Worm (Caenorhabditis elegans): ENCODE results near the gene Y37H2A.12.

Gene Y37H2A.12

DNA sequence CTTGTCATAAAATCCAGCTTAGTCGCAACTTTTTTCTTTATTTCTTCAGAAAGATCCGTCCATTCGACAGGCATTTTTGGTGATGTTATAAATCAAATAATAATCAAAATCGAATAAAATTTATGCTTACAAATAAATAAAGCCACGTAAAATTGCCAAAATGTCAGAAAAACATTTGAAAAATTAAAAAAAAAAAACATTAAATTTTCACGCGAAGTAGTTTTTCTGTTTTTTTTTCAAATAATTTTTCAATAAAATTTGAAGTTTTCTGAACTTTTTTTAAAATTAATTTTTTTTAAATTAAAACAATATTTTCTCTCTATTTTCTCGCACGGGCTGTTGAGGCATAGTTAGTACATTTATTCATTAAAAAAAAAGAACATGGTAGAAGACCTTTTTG lies 47.7 kb upstream of the Y37H2A.12 start, which contains the start of gene C31G12.4 (continued):
- TF ChIP-seq lin-40 (tag; optimal IDR thresholded peaks at IDR 0.05) (no peak), D2030.7 (GFP tag; IDR thresholded peaks at IDR 0.05) (no peak)

DNA sequence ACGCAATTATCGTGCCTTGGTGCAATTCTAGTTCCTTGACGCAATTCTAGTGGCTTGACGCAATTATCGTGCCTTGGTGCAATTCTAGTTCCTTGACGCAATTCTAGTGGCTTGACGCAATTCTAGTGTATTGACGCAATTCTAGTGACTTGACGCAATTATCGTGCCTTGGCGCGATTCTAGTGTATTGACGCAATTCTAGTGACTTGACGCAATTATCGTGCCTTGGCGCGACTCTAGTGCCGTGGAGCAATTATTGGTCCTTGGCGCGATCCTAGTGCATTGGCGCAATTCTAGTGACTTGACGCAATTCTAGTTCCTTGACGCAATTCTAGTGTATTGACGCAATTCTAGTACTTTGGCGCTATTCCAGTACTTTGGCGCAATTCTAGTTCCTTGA lies 44.0 kb upstream of the Y37H2A.12 start:
- TF ChIP-seq nhr-120 (GFP tag; IDR thresholded peaks at IDR 0.05) (0 out of 2 replicates have a peak, but pooled peaks have one; percentile 69), egl-44 (GFP tag; IDR thresholded peaks at IDR 0.05) (0 out of 2 replicates have a peak, but pooled peaks have one; percentile 33), aptf-3 (GFP tag; IDR thresholded peaks at IDR 0.05) (peak; percentile 64; the same call in 1 of the 2 replicates), lin-26 (GFP tag; IDR thresholded peaks at IDR 0.05) (0 out of 2 replicates have a peak, but pooled peaks have one; percentile 46), dox-1 (GFP tag; IDR thresholded peaks at IDR 0.05) (0 out of 2 replicates have a peak, but pooled peaks have one; percentile 27)

- TF ChIP-seq C06A6.2 (GFP tag; conservative IDR thresholded peaks at IDR 0.05): no peak
- no peak for TF ChIP-seq fkh-3 (tag; optimal IDR thresholded peaks at IDR 0.05)
- TF ChIP-seq hsf-1 (GFP tag; IDR thresholded peaks at IDR 0.05): no peak
- no peak for TF ChIP-seq efl-1 (GFP tag; optimal IDR thresholded peaks at IDR 0.05)
- TF ChIP-seq rcor-1 (GFP tag; IDR thresholded peaks at IDR 0.05): no peak
- TF ChIP-seq snpc-4 (GFP tag; optimal IDR thresholded peaks at IDR 0.05): no peak
- TF ChIP-seq snpc-4 (tag; optimal IDR thresholded peaks at IDR 0.05): no peak
- no peak for TF ChIP-seq let-526 (GFP tag; IDR thresholded peaks at IDR 0.05)
- no peak for TF ChIP-seq athp-1 (tag; optimal IDR thresholded peaks at IDR 0.05)
- TF ChIP-seq K11D2.4 (GFP tag; IDR thresholded peaks at IDR 0.05): no peak
- TF ChIP-seq B0336.3 (GFP tag; IDR thresholded peaks at IDR 0.05): no peak
- no peak for TF ChIP-seq repo-1 (tag; optimal IDR thresholded peaks at IDR 0.05)
- TF ChIP-seq F23B12.7 (tag; optimal IDR thresholded peaks at IDR 0.05; ENCODE audit: insufficient read depth): no peak
- TF ChIP-seq tlf-1 (GFP tag; optimal IDR thresholded peaks at IDR 0.05): no peak
- no peak for TF ChIP-seq Y53F4B.3 (GFP tag; IDR thresholded peaks at IDR 0.05)
- no peak for TF ChIP-seq ztf-18 (tag; optimal IDR thresholded peaks at IDR 0.05)
- no peak for TF ChIP-seq F37B4.10 (GFP tag; IDR thresholded peaks at IDR 0.05)
- TF ChIP-seq B0261.1 (tag; optimal IDR thresholded peaks at IDR 0.05): no peak
- no peak for TF ChIP-seq chd-7 (tag; optimal IDR thresholded peaks at IDR 0.05)
Observed at ce11 chrV:18171568-18171967, 40.6 kb upstream of the Y37H2A.12 start, which contains the start of gene C14A6.8. Gene C14A6.8, minus strand, starts transcription at chrV:18171668.

- TF ChIP-seq F55B11.4 (tag; optimal IDR thresholded peaks at IDR 0.05; ENCODE audit: borderline replicate concordance, insufficient read depth): no peak
Observed at ce11 chrV:18168266-18168665, 37.3 kb upstream of the Y37H2A.12 start, which contains the start of gene C14A6.7. Gene C14A6.7, minus strand, starts transcription at chrV:18168366.

DNA sequence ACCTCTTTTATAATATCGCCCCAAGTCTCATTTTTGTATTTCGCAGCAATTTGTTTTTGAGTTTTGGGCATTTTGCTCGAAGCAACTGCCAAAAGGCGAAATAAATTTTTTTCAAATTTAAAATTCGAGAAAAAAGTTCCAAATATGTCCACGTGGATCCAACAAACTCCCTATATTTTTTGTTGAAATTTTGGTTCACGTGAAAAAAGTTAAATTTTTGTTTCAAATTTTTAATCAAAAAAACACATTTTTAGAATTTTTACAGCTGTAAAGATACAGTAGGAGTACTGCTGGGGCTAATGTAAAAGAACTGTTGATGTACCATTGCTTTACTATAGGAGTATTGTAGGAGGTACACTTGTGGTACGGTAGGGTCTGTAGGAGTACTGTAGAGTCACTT lies 36.2 kb upstream of the Y37H2A.12 start, which contains the start of gene C14A6.6:
Gene C14A6.6, minus strand, starts transcription at position 101 of the 400 bp plus-strand sequence.
- TF ChIP-seq madf-8 (GFP tag; conservative IDR thresholded peaks at IDR 0.05) (no peak), hlh-12 (tag; optimal IDR thresholded peaks at IDR 0.05) (no peak), ceh-79 (tag; optimal IDR thresholded peaks at IDR 0.05) (no peak), ztf-26 (tag; optimal IDR thresholded peaks at IDR 0.05) (no peak), ztf-22 (GFP tag; optimal IDR thresholded peaks at IDR 0.05) (no peak), F57C9.4 (tag; optimal IDR thresholded peaks at IDR 0.05) (no peak), D2030.7 (GFP tag; IDR thresholded peaks at IDR 0.05) (no peak), aptf-2 (GFP tag; conservative IDR thresholded peaks at IDR 0.05) (no peak), F55B11.4 (tag; optimal IDR thresholded peaks at IDR 0.05; ENCODE audit: borderline replicate concordance, insufficient read depth) (no peak)
